Worm (Caenorhabditis elegans): Measurements from ENCODE around the gene Y39A1A.24.

Gene Y39A1A.24

ce11 chrIII:10624564-10624963 is 12.1 kb downstream of the Y39A1A.24 start:
- TF ChIP-seq C38D4.7 (GFP tag; optimal IDR thresholded peaks at IDR 0.05), result peak; percentile 67
- no peak for TF ChIP-seq ceh-30 (tag; optimal IDR thresholded peaks at IDR 0.05)
- TF ChIP-seq nhr-232 (tag; optimal IDR thresholded peaks at IDR 0.05), result peak; percentile 80
- TF ChIP-seq pag-3 (tag; optimal IDR thresholded peaks at IDR 0.05; ENCODE audit: borderline replicate concordance), result no peak
- peak; percentile 31 for TF ChIP-seq eyg-1 (tag; optimal IDR thresholded peaks at IDR 0.05)
- peak; percentile 66 for TF ChIP-seq ceh-48 (tag; optimal IDR thresholded peaks at IDR 0.05)
- TF ChIP-seq Y22D7AL.16 (tag; optimal IDR thresholded peaks at IDR 0.05), result peak; percentile 30
- peak; percentile 26 for TF ChIP-seq nfya-1 (tag; optimal IDR thresholded peaks at IDR 0.05)
- TF ChIP-seq tbx-2 (tag; optimal IDR thresholded peaks at IDR 0.05), result peak; percentile 51
- peak; percentile 39 for TF ChIP-seq odd-2 (tag; optimal IDR thresholded peaks at IDR 0.05)
- TF ChIP-seq fkh-6 (tag; optimal IDR thresholded peaks at IDR 0.05), result peak; percentile 65
- no peak for TF ChIP-seq ama-1 (optimal IDR thresholded peaks at IDR 0.05)
- TF ChIP-seq pha-4 (tag; optimal IDR thresholded peaks at IDR 0.05), result no peak
- TF ChIP-seq pat-9 (tag; optimal IDR thresholded peaks at IDR 0.05), result peak; percentile 65
- peak; percentile 63 for TF ChIP-seq madf-2 (tag; optimal IDR thresholded peaks at IDR 0.05)
- no peak for TF ChIP-seq F13H6.1 (tag; optimal IDR thresholded peaks at IDR 0.05)
- peak; percentile 80 for TF ChIP-seq che-1 (tag; optimal IDR thresholded peaks at IDR 0.05)
- TF ChIP-seq gmeb-2 (tag; optimal IDR thresholded peaks at IDR 0.05), result peak; percentile 43
- peak; percentile 55 for TF ChIP-seq hlh-13 (GFP tag; optimal IDR thresholded peaks at IDR 0.05)
- no peak for TF ChIP-seq pax-1 (tag; optimal IDR thresholded peaks at IDR 0.05)
- TF ChIP-seq nhr-11 (tag; optimal IDR thresholded peaks at IDR 0.05), result no peak
- no peak for TF ChIP-seq tbx-7 (tag; optimal IDR thresholded peaks at IDR 0.05)
- TF ChIP-seq zip-5 (tag; optimal IDR thresholded peaks at IDR 0.05), result no peak
- TF ChIP-seq ztf-16 (tag; optimal IDR thresholded peaks at IDR 0.05), result peak; percentile 56
- peak; percentile 77 for TF ChIP-seq sox-2 (GFP tag; IDR thresholded peaks at IDR 0.05)
- peak; percentile 48 for TF ChIP-seq syd-9 (tag; optimal IDR thresholded peaks at IDR 0.05)
- TF ChIP-seq unc-86 (tag; optimal IDR thresholded peaks at IDR 0.05), result peak; percentile 70
- TF ChIP-seq elt-4 (tag; optimal IDR thresholded peaks at IDR 0.05), result no peak
- TF ChIP-seq T23F11.4 (GFP tag; optimal IDR thresholded peaks at IDR 0.05), result peak; percentile 36
- TF ChIP-seq unc-55 (GFP tag; optimal IDR thresholded peaks at IDR 0.05), result no peak
- no peak for TF ChIP-seq ahr-1 (tag; optimal IDR thresholded peaks at IDR 0.05)
- no peak for TF ChIP-seq K09A11.1 (tag; optimal IDR thresholded peaks at IDR 0.05; ENCODE audit: insufficient read depth)
- no peak for TF ChIP-seq ceh-14 (tag; optimal IDR thresholded peaks at IDR 0.05)
- peak; percentile 75 for TF ChIP-seq hlh-6 (tag; optimal IDR thresholded peaks at IDR 0.05)
- no peak for TF ChIP-seq unc-42 (tag; optimal IDR thresholded peaks at IDR 0.05)
- TF ChIP-seq pqm-1 (tag; optimal IDR thresholded peaks at IDR 0.05), result no peak
- TF ChIP-seq dve-1 (tag; optimal IDR thresholded peaks at IDR 0.05), result peak; percentile 53
- TF ChIP-seq ceh-24 (tag; optimal IDR thresholded peaks at IDR 0.05), result no peak
- no peak for TF ChIP-seq mec-3 (tag; optimal IDR thresholded peaks at IDR 0.05; ENCODE audit: borderline replicate concordance)
- TF ChIP-seq npax-4 (tag; optimal IDR thresholded peaks at IDR 0.05), result peak; percentile 22
- TF ChIP-seq unc-3 (GFP tag; conservative IDR thresholded peaks at IDR 0.05), result 0 out of 2 replicates have a peak, but pooled peaks have one; percentile 34
- TF ChIP-seq unc-3 (tag; optimal IDR thresholded peaks at IDR 0.05), result peak; percentile 58
- peak; percentile 63 for TF ChIP-seq ceh-18 (tag; optimal IDR thresholded peaks at IDR 0.05)
- TF ChIP-seq pha-2 (tag; optimal IDR thresholded peaks at IDR 0.05), result peak; percentile 67
- TF ChIP-seq dmd-4 (tag; optimal IDR thresholded peaks at IDR 0.05; ENCODE audit: borderline replicate concordance), result no peak
- TF ChIP-seq ceh-34 (tag; optimal IDR thresholded peaks at IDR 0.05), result peak; percentile 41
- TF ChIP-seq ceh-31 (tag; optimal IDR thresholded peaks at IDR 0.05), result no peak
- peak; percentile 37 for TF ChIP-seq ref-2 (tag; optimal IDR thresholded peaks at IDR 0.05)
- no peak for TF ChIP-seq hlh-8 (tag; optimal IDR thresholded peaks at IDR 0.05)
- TF ChIP-seq fax-1 (tag; optimal IDR thresholded peaks at IDR 0.05), result peak; percentile 58
- TF ChIP-seq ceh-19 (GFP tag; optimal IDR thresholded peaks at IDR 0.05), result peak; percentile 68
- TF ChIP-seq ttx-3 (tag; optimal IDR thresholded peaks at IDR 0.05), result peak; percentile 50
- peak; percentile 65 for TF ChIP-seq sox-4 (tag; optimal IDR thresholded peaks at IDR 0.05)
- TF ChIP-seq lin-11 (tag; optimal IDR thresholded peaks at IDR 0.05), result peak; percentile 70

All from whole organism, late embryonic.